Fruit fly (Drosophila melanogaster): ENCODE measurements around the gene RabGGTb.

dm6 chr2L:2862621-2862962 lies 16.3 kb upstream of the RabGGTb start:
- TF ChIP-seq Hr78 (GFP tag; optimal IDR thresholded peaks at IDR 0.05) (no peak), pan (optimal IDR thresholded peaks at IDR 0.05) (no peak), rgr (GFP tag; optimal IDR thresholded peaks at IDR 0.05) (no peak), br (GFP tag; optimal IDR thresholded peaks at IDR 0.05) (no peak), Vsx2 (GFP tag; optimal IDR thresholded peaks at IDR 0.05; ENCODE audit: partially characterized antibody) (no peak), dl (GFP tag; optimal IDR thresholded peaks at IDR 0.05; ENCODE audit: insufficient read depth in 1 of 2, partially characterized antibody in 2 of 2) (no peak), Mio (GFP tag; optimal IDR thresholded peaks at IDR 0.05) (no peak), Dfd (GFP tag; optimal IDR thresholded peaks at IDR 0.05) (no peak)
